Fruit fly (Drosophila melanogaster) whole organism, embryonic: ENCODE measurements around the gene Sec63.

Experiments
- Ada2b ChIP-seq: fragments of 200-800 bp; sonication (Bioruptor generic); IDR thresholded peaks from 2 replicates; pipeline ENCODE4 v1.3.6; 2022; ENCODE audit warnings: missing biosample characterization, missing genetic modification characterization
- CG10565 ChIP-seq: fragments of 200-800 bp; sonication (Bioruptor generic); optimal IDR thresholded peaks from 3 replicates; lab custom pipeline; 2016; ENCODE audit warnings: missing biosample characterization, mild to moderate bottlenecking, missing genetic modification characterization
- CG11247 ChIP-seq: fragments of 200-800 bp; sonication (Bioruptor generic); IDR thresholded peaks from 2 replicates; pipeline ENCODE4 v1.3.6; 2022; ENCODE audit warnings: missing biosample characterization, missing genetic modification characterization
- CG11456 ChIP-seq: fragments of 200-800 bp; sonication (Bioruptor generic); IDR thresholded peaks from 3 replicates; pipeline ENCODE4 v1.3.6; 2022; ENCODE audit warnings: missing biosample characterization, missing genetic modification characterization
- CG12769 ChIP-seq: fragments of 200-800 bp; sonication (Bioruptor generic); optimal IDR thresholded peaks from 2 replicates; lab custom pipeline; 2019; ENCODE audit warnings: missing biosample characterization, mild to moderate bottlenecking, missing genetic modification characterization, moderate library complexity
- CG14441 ChIP-seq: fragments of 200-800 bp; sonication (Bioruptor generic); IDR thresholded peaks from 2 replicates; pipeline ENCODE4 v1.3.6; 2022; ENCODE audit warnings: missing biosample characterization, missing genetic modification characterization
- CG17802 ChIP-seq: fragments of 200-800 bp; sonication (Bioruptor generic); optimal IDR thresholded peaks from 2 replicates; lab custom pipeline; 2018; ENCODE audit warnings: missing biosample characterization, mild to moderate bottlenecking, missing genetic modification characterization, moderate library complexity
- CG2889 ChIP-seq: fragments of 200-800 bp; sonication (Bioruptor generic); IDR thresholded peaks from 3 replicates; pipeline ENCODE4 v1.3.6; 2022; ENCODE audit warnings: missing biosample characterization, missing genetic modification characterization
- CG31365 ChIP-seq: fragments of 200-800 bp; sonication (Bioruptor generic); optimal IDR thresholded peaks from 2 replicates; lab custom pipeline; 2018; ENCODE audit warnings: missing biosample characterization, mild to moderate bottlenecking, missing genetic modification characterization
- CG31388 ChIP-seq: fragments of 200-800 bp; sonication (Bioruptor generic); optimal IDR thresholded peaks from 2 replicates; lab custom pipeline; 2016; ENCODE audit warnings: missing biosample characterization, missing genetic modification characterization
- CG33557 ChIP-seq: fragments of 200-800 bp; sonication (Bioruptor generic); optimal IDR thresholded peaks from 2 replicates; lab custom pipeline; 2019; ENCODE audit warnings: missing biosample characterization, mild to moderate bottlenecking, missing genetic modification characterization, moderate library complexity
- CG34422 ChIP-seq: fragments of 200-800 bp; sonication (Bioruptor generic); IDR thresholded peaks from 3 replicates; pipeline ENCODE4 v1.3.6; 2022; ENCODE audit warnings: missing biosample characterization, missing genetic modification characterization
- CG3726 ChIP-seq: fragments of 200-800 bp; sonication (Bioruptor generic); IDR thresholded peaks from 3 replicates; pipeline ENCODE4, ENCODE4 v1.3.6; 2022; ENCODE audit warnings: missing biosample characterization, missing genetic modification characterization
- CG4617 ChIP-seq: fragments of 200-800 bp; sonication (Bioruptor generic); optimal IDR thresholded peaks from 3 replicates; lab custom pipeline; 2016; ENCODE audit warnings: missing biosample characterization, missing genetic modification characterization, borderline replicate concordance
- CG7963 ChIP-seq: fragments of 200-800 bp; sonication (Bioruptor generic); IDR thresholded peaks from 3 replicates; pipeline ENCODE4 v1.3.6; 2022; ENCODE audit warnings: missing biosample characterization, missing genetic modification characterization; ENCODE audit not compliant: partially characterized antibody
- CG9215 ChIP-seq: fragments of 200-800 bp; sonication (Bioruptor generic); IDR thresholded peaks from 2 replicates; pipeline ENCODE4 v1.3.6; 2022; ENCODE audit warnings: missing biosample characterization, missing genetic modification characterization
- CoRest ChIP-seq: fragments of 200-800 bp; sonication (Bioruptor generic); optimal IDR thresholded peaks from 3 replicates; lab custom pipeline; 2018; ENCODE audit warnings: missing biosample characterization, mild to moderate bottlenecking, missing genetic modification characterization, moderate library complexity
- HLH4C ChIP-seq: fragments of 200-800 bp; sonication (Bioruptor generic); IDR thresholded peaks from 3 replicates; pipeline ENCODE4 v1.3.6; 2022; ENCODE audit warnings: missing biosample characterization, missing genetic modification characterization; ENCODE audit not compliant: partially characterized antibody
- Hr51 ChIP-seq, 2 experiments: fragments of 200-800 bp; sonication (Bioruptor generic); optimal IDR thresholded peaks; 2 replicates in 1 of 2; 3 replicates in 1 of 2; lab custom pipeline; 2016 to 2018; ENCODE audit warnings: missing biosample characterization in 2 of 2, missing genetic modification characterization in 2 of 2, mild to moderate bottlenecking in 1 of 2, moderate library complexity in 1 of 2
- MBD-R2 ChIP-seq: fragments of 200-800 bp; sonication (Bioruptor generic); IDR thresholded peaks from 2 replicates; pipeline ENCODE4 v1.3.6; 2022; ENCODE audit warnings: missing biosample characterization, missing genetic modification characterization
- Mad ChIP-seq: fragments of 200-800 bp; sonication (Bioruptor generic); optimal IDR thresholded peaks from 2 replicates; lab custom pipeline; 2016; ENCODE audit warnings: missing biosample characterization, missing genetic modification characterization
- Max ChIP-seq: fragments of 200-800 bp; sonication (Bioruptor generic); optimal IDR thresholded peaks from 2 replicates; lab custom pipeline; 2016; ENCODE audit warnings: missing biosample characterization, mild to moderate bottlenecking, missing genetic modification characterization
- Nf-YA ChIP-seq: fragments of 200-800 bp; sonication (Bioruptor generic); IDR thresholded peaks from 2 replicates; pipeline ENCODE4 v1.3.6; 2022; ENCODE audit warnings: missing biosample characterization, missing genetic modification characterization
- NfI ChIP-seq: fragments of 200-800 bp; sonication (Bioruptor generic); optimal IDR thresholded peaks from 3 replicates; lab custom pipeline; 2018; ENCODE audit warnings: missing biosample characterization, mild to moderate bottlenecking, missing genetic modification characterization, moderate library complexity
- Sin3A ChIP-seq: fragments of >200 bp; optimal IDR thresholded peaks from 2 replicates; lab custom pipeline; 2018
- Taf1 ChIP-seq: fragments of 200-800 bp; sonication (Bioruptor generic); IDR thresholded peaks from 2 replicates; pipeline ENCODE4 v1.3.6; 2022; ENCODE audit warnings: missing biosample characterization, missing genetic modification characterization
- Vsx1 ChIP-seq: fragments of 200-800 bp; sonication (Bioruptor generic); optimal IDR thresholded peaks from 2 replicates; lab custom pipeline; 2017; ENCODE audit warnings: missing biosample characterization, mild to moderate bottlenecking, missing genetic modification characterization, missing genetic modification reagents
- Xbp1 ChIP-seq: fragments of 200-800 bp; sonication (Bioruptor generic); optimal IDR thresholded peaks from 3 replicates; lab custom pipeline; 2016; ENCODE audit warnings: missing biosample characterization, mild to moderate bottlenecking, missing genetic modification characterization
- ac ChIP-seq: fragments of 200-800 bp; sonication (Bioruptor generic); optimal IDR thresholded peaks from 3 replicates; lab custom pipeline; 2017; ENCODE audit warnings: missing biosample characterization, mild to moderate bottlenecking, missing genetic modification characterization
- ase ChIP-seq: fragments of 200-800 bp; sonication (Bioruptor generic); IDR thresholded peaks from 3 replicates; pipeline ENCODE4 v1.3.6; 2022; ENCODE audit warnings: missing biosample characterization, missing genetic modification characterization
- br ChIP-seq: fragments of >200 bp; optimal IDR thresholded peaks from 2 replicates; lab custom pipeline; 2017
- chinmo ChIP-seq: fragments of 200-800 bp; sonication (Bioruptor generic); IDR thresholded peaks from 4 replicates; pipeline ENCODE4 v1.3.6; 2022; ENCODE audit warnings: missing biosample characterization, missing genetic modification characterization; ENCODE audit not compliant: partially characterized antibody
- dimm ChIP-seq: fragments of 200-800 bp; sonication (Bioruptor generic); IDR thresholded peaks from 2 replicates; pipeline ENCODE4 v1.3.6; 2022; ENCODE audit warnings: missing biosample characterization, missing genetic modification characterization
- dm ChIP-seq: fragments of 200-800 bp; sonication (Bioruptor generic); optimal IDR thresholded peaks from 3 replicates; lab custom pipeline; 2016; ENCODE audit warnings: missing biosample characterization, missing genetic modification characterization
- dmrt11E ChIP-seq: fragments of 200-800 bp; sonication (Bioruptor generic); optimal IDR thresholded peaks from 3 replicates; lab custom pipeline; 2018; ENCODE audit warnings: missing biosample characterization, mild to moderate bottlenecking, missing genetic modification characterization, moderate library complexity
- fd3F ChIP-seq: fragments of 200-800 bp; sonication (Bioruptor generic); optimal IDR thresholded peaks from 2 replicates; lab custom pipeline; 2018; ENCODE audit warnings: missing biosample characterization, mild to moderate bottlenecking, missing genetic modification characterization, moderate library complexity
- gem ChIP-seq: fragments of 200-800 bp; sonication (Bioruptor generic); optimal IDR thresholded peaks from 2 replicates; lab custom pipeline; 2019; ENCODE audit warnings: missing biosample characterization, mild to moderate bottlenecking, missing genetic modification characterization, moderate library complexity
- hbn ChIP-seq: fragments of 200-800 bp; sonication (Bioruptor generic); IDR thresholded peaks from 2 replicates; pipeline ENCODE4 v1.3.6; 2022; ENCODE audit warnings: missing biosample characterization, missing genetic modification characterization; ENCODE audit not compliant: partially characterized antibody
- lola ChIP-seq, 3 experiments: fragments of >200 bp in 2 of 3; fragments of 200-800 bp in 1 of 3; sonication (Bioruptor generic) in 1 of 3; optimal IDR thresholded peaks; 2 replicates each; lab custom pipeline; 2017 to 2019; ENCODE audit warnings: missing biosample characterization in 3 of 3, missing genetic modification characterization in 3 of 3, mild to moderate bottlenecking in 1 of 3, moderate library complexity in 1 of 3
- maf-S ChIP-seq: fragments of 200-800 bp; sonication (Bioruptor generic); optimal IDR thresholded peaks from 2 replicates; lab custom pipeline; 2016; ENCODE audit warnings: missing biosample characterization, missing genetic modification characterization
- otp ChIP-seq: fragments of 200-800 bp; sonication (Bioruptor generic); IDR thresholded peaks from 3 replicates; pipeline ENCODE4, ENCODE4 v1.3.6; 2022; ENCODE audit warnings: missing biosample characterization, missing genetic modification characterization
- pan ChIP-seq, 4 experiments: fragments of >200 bp in 3 of 4; fragments of 200-800 bp in 1 of 4; sonication (Bioruptor generic) in 1 of 4; optimal IDR thresholded peaks in 3 of 4; IDR thresholded peaks in 1 of 4; 2 replicates each; pipeline versions ENCODE4 v1.3.6 to Lab custom; 2017 to 2022; ENCODE audit warnings: missing biosample characterization in 2 of 4, missing genetic modification characterization in 2 of 4, mixed read lengths in 1 of 4
- stc ChIP-seq: fragments of 200-800 bp; sonication (Bioruptor generic); IDR thresholded peaks from 2 replicates; pipeline ENCODE4 v1.3.6; 2022; ENCODE audit warnings: missing biosample characterization, missing genetic modification characterization
- stwl ChIP-seq: fragments of 200-800 bp; sonication (Bioruptor generic); optimal IDR thresholded peaks from 3 replicates; lab custom pipeline; 2018; ENCODE audit warnings: missing biosample characterization, mild to moderate bottlenecking, missing genetic modification characterization, moderate library complexity
- tin ChIP-seq: fragments of 200-800 bp; sonication (Bioruptor generic); optimal IDR thresholded peaks from 3 replicates; lab custom pipeline; 2016; ENCODE audit warnings: missing biosample characterization, missing genetic modification characterization
- unpg ChIP-seq: fragments of 200-800 bp; sonication (Bioruptor generic); optimal IDR thresholded peaks from 3 replicates; lab custom pipeline; 2018; ENCODE audit warnings: missing biosample characterization, mild to moderate bottlenecking, missing genetic modification characterization, moderate library complexity
- wek ChIP-seq: fragments of 200-800 bp; sonication (Bioruptor generic); optimal IDR thresholded peaks from 3 replicates; lab custom pipeline; 2018; ENCODE audit warnings: missing biosample characterization, mild to moderate bottlenecking, missing genetic modification characterization, moderate library complexity
- yki ChIP-seq: fragments of >200 bp; optimal IDR thresholded peaks from 3 replicates; lab custom pipeline; 2018
- zen ChIP-seq: fragments of 200-800 bp; sonication (Bioruptor generic); optimal IDR thresholded peaks from 3 replicates; lab custom pipeline; 2018; ENCODE audit warnings: missing biosample characterization, mild to moderate bottlenecking, missing genetic modification characterization, moderate library complexity

Gene Sec63

DNA sequence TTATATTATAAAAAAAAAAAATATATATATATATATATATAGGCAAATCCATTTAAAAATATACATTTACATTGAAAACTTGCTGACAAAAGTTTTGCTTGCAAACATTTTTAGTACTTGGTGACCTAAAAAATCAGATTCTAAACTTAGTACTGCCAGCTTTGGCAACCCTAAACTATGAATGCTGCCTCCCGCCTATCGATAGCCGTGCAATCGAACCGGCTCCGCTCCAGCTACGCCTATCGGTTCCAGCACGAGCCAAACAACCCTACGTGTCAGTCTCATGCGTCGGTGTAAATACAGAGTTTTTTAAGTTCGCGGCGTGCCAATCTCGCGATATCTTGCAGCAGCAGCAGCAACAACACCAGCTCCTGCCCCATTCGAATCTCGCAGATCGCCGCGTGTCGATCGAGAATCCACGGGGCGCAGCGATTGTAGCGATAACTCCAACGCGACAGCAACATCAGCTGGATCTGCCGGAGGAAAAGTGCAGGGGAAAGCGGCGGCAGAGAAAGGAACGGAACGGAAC lies at the start of gene Sec63 (continued):
- TF ChIP-seq CG10565 (no peak), CG9215 (GFP tag; lab: Robert Waterston, UW) (peak; percentile 44), Hr51 (GFP tag; optimal IDR thresholded peaks at IDR 0.05; lab: Kevin White, UChicago) (peak; percentile 47 to 49), Nf-YA (GFP tag; lab: Robert Waterston, UW) (no peak), br (lab: Kevin White, UChicago) (no peak), CG31365 (tag; lab: Kevin White, UChicago) (no peak), tin (GFP tag; lab: Kevin White, UChicago) (peak; percentile 7), MBD-R2 (peak; percentile 79), CG7963 (GFP tag; lab: Robert Waterston, UW) (peak; percentile 93), CG14441 (GFP tag; lab: Robert Waterston, UW) (peak; percentile 64; the same call in 1 of the 2 replicates), dmrt11E (tag; lab: Kevin White, UChicago) (no peak), Sin3A (lab: Kevin White, UChicago) (peak; percentile 59), gem (tag; lab: Kevin White, UChicago) (peak; percentile 71), HLH4C (GFP tag; lab: Robert Waterston, UW) (peak; percentile 89), yki (lab: Kevin White, UChicago) (no peak), CG12769 (no peak), CG34422 (peak; percentile 85), wek (GFP tag; lab: Kevin White, UChicago) (no peak), CoRest (tag; lab: Kevin White, UChicago) (peak; percentile 34), Ada2b (GFP tag; lab: Robert Waterston, UW) (0 out of 2 replicates have a peak, but pooled peaks have one; percentile 4), CG17802 (tag; lab: Kevin White, UChicago) (no peak), CG3726 (no peak), hbn (GFP tag; lab: Robert Waterston, UW) (peak; percentile 72), CG33557 (no peak), Mad (GFP tag; lab: Kevin White, UChicago) (no peak), CG31388 (GFP tag; lab: Kevin White, UChicago) (no peak), Xbp1 (GFP tag; lab: Kevin White, UChicago) (peak; percentile 67), lola (GFP tag; optimal IDR thresholded peaks at IDR 0.05; lab: Kevin White, UChicago) (no peak), otp (GFP tag; lab: Robert Waterston, UW) (no peak), CG11456 (GFP tag; lab: Robert Waterston, UW) (peak; percentile 68; the same call in 1 of the 3 replicates), chinmo (peak; percentile 6; the same call in 2 of the 4 replicates), Max (peak; percentile 58), ase (peak; percentile 42; the same call in 1 of the 3 replicates), Vsx1 (GFP tag; lab: Kevin White, UChicago) (peak; percentile 25), CG4617 (GFP tag; lab: Kevin White, UChicago) (peak; percentile 43), pan (optimal IDR thresholded peaks at IDR 0.05; lab: Kevin White, UChicago) (no peak), pan (GFP tag; optimal IDR thresholded peaks at IDR 0.05 in 1 of 2, IDR thresholded peaks at IDR 0.05 in 1 of 2) (peak in 1 of 2 experiments; percentile 54), Taf1 (GFP tag; lab: Robert Waterston, UW) (peak; percentile 48; the same call in 1 of the 2 replicates), CG11247 (GFP tag; lab: Robert Waterston, UW) (0 out of 2 replicates have a peak, but pooled peaks have one; percentile 16), fd3F (no peak), unpg (GFP tag; lab: Kevin White, UChicago) (peak; percentile 53), zen (tag; lab: Kevin White, UChicago) (no peak), dm (GFP tag; lab: Kevin White, UChicago) (peak; percentile 72), NfI (GFP tag; lab: Kevin White, UChicago) (peak; percentile 36), stwl (tag; lab: Kevin White, UChicago) (peak; percentile 90), CG2889 (GFP tag; lab: Robert Waterston, UW) (no peak), ac (GFP tag; lab: Kevin White, UChicago) (no peak), maf-S (GFP tag; lab: Kevin White, UChicago) (no peak), stc (GFP tag; lab: Robert Waterston, UW) (0 out of 2 replicates have a peak, but pooled peaks have one; percentile 18), dimm (GFP tag; lab: Robert Waterston, UW) (no peak)
